Fruit fly (Drosophila melanogaster) whole organism, adult: ENCODE measurements around the gene CG14879.
A peak's percentile ranks its signal among the peaks of the same experiment; 100 is the strongest.

Source experiments
- CG11617 ChIP-seq: fragments of 200-800 bp; sonication (Bioruptor generic); optimal IDR thresholded peaks from 2 replicates; lab custom pipeline; 2017; ENCODE audit warnings: mild to moderate bottlenecking, missing biosample characterization, missing genetic modification reagents, missing genetic modification characterization
- CG12768 ChIP-seq: fragments of 200-800 bp; sonication (Bioruptor generic); optimal IDR thresholded peaks from 2 replicates; lab custom pipeline; 2017; ENCODE audit warnings: missing biosample characterization, missing genetic modification characterization, mild to moderate bottlenecking, moderate library complexity, missing genetic modification reagents
- CG14711 ChIP-seq: fragments of 200-800 bp; sonication (Bioruptor generic); optimal IDR thresholded peaks from 2 replicates; lab custom pipeline; 2018; ENCODE audit warnings: missing biosample characterization, mild to moderate bottlenecking, missing genetic modification characterization, moderate library complexity
- CG1620 ChIP-seq: fragments of 200-800 bp; sonication (Bioruptor generic); optimal IDR thresholded peaks from 2 replicates; lab custom pipeline; 2016; ENCODE audit warnings: missing biosample characterization, missing genetic modification characterization
- CG33017 ChIP-seq: fragments of 200-800 bp; sonication (Bioruptor generic); optimal IDR thresholded peaks from 2 replicates; lab custom pipeline; 2018; ENCODE audit warnings: missing biosample characterization, mild to moderate bottlenecking, missing genetic modification characterization, moderate library complexity
- CG5204 ChIP-seq: fragments of 200-800 bp; sonication (Bioruptor generic); optimal IDR thresholded peaks from 2 replicates; lab custom pipeline; 2016; ENCODE audit warnings: missing biosample characterization, missing genetic modification characterization
- CG7045 ChIP-seq: fragments of 200-800 bp; sonication (Bioruptor generic); optimal IDR thresholded peaks from 2 replicates; lab custom pipeline; 2017; ENCODE audit warnings: missing biosample characterization, mild to moderate bottlenecking, missing genetic modification characterization
- CG7101 ChIP-seq: fragments of 200-800 bp; sonication (Bioruptor generic); optimal IDR thresholded peaks from 2 replicates; lab custom pipeline; 2018; ENCODE audit warnings: missing biosample characterization, mild to moderate bottlenecking, missing genetic modification characterization, moderate library complexity
- Clk ChIP-seq: fragments of 200-800 bp; sonication (Bioruptor generic); optimal IDR thresholded peaks from 2 replicates; lab custom pipeline; 2017; ENCODE audit warnings: missing biosample characterization, missing genetic modification characterization
- Crg-1 ChIP-seq: fragments of 200-800 bp; sonication (Bioruptor generic); optimal IDR thresholded peaks from 2 replicates; lab custom pipeline; 2016; ENCODE audit warnings: missing biosample characterization, missing genetic modification characterization
- Hr96 ChIP-seq: fragments of 200-800 bp; sonication (Bioruptor generic); optimal IDR thresholded peaks from 2 replicates; lab custom pipeline; 2016; ENCODE audit warnings: missing biosample characterization, missing genetic modification characterization
- Mnt ChIP-seq: fragments of 200-800 bp; sonication (Bioruptor generic); optimal IDR thresholded peaks from 2 replicates; lab custom pipeline; 2016; ENCODE audit warnings: missing biosample characterization, mild to moderate bottlenecking, missing genetic modification characterization
- bab1 ChIP-seq: fragments of 200-800 bp; sonication (Bioruptor generic); optimal IDR thresholded peaks from 3 replicates; lab custom pipeline; 2019; ENCODE audit warnings: missing biosample characterization, mild to moderate bottlenecking, missing genetic modification characterization, moderate library complexity
- cic ChIP-seq: fragments of 200-800 bp; sonication (Bioruptor generic); optimal IDR thresholded peaks from 2 replicates; lab custom pipeline; 2017; ENCODE audit warnings: missing biosample characterization, mild to moderate bottlenecking, missing genetic modification characterization, moderate library complexity
- cnc ChIP-seq, 2 experiments: fragments of >200 bp; optimal IDR thresholded peaks; 2 replicates each; lab custom pipeline; 2017
- kay ChIP-seq: fragments of 200-800 bp; sonication (Bioruptor generic); peaks from one replicate; lab custom pipeline; 2016; ENCODE audit warnings: missing biosample characterization, missing genetic modification characterization, borderline replicate concordance
- ovo ChIP-seq: fragments of 200-800 bp; sonication (Bioruptor generic); optimal IDR thresholded peaks from 2 replicates; lab custom pipeline; 2016; ENCODE audit warnings: missing biosample characterization, missing genetic modification characterization
- pad ChIP-seq: fragments of 200-800 bp; sonication (Bioruptor generic); optimal IDR thresholded peaks from 3 replicates; lab custom pipeline; 2017; ENCODE audit warnings: missing biosample characterization, missing genetic modification characterization, mild to moderate bottlenecking, moderate library complexity, missing genetic modification reagents
- tj ChIP-seq: fragments of 200-800 bp; sonication (Bioruptor generic); optimal IDR thresholded peaks from 3 replicates; lab custom pipeline; 2017; ENCODE audit warnings: missing biosample characterization, mild to moderate bottlenecking, missing genetic modification characterization, moderate library complexity
- toe ChIP-seq: fragments of 200-800 bp; sonication (Bioruptor generic); optimal IDR thresholded peaks from 2 replicates; lab custom pipeline; 2016; ENCODE audit warnings: missing biosample characterization, missing genetic modification characterization

Gene CG14879

DNA sequence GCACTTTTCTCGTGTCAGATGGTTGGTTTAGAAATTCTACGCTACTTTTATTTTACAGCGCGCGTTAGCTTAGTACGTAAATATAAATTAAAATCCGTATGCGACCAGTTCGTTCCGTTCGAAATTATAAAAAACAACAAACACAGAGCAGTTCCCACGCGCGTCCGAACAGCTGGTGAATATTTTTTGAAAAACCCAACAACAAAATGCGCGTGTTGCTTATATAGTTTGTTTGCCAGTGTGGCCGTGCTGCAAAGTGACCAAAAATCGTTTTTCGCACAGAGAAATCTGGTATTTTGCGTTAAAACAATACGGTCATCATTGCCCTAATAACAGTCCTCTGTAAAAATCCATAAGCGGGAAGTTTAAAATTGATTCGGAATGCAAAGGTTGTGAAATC, 10.7 kb downstream of the CG14879 start:
- TF ChIP-seq CG33017 (tag; lab: Kevin White, UChicago) (peak; percentile 3), CG14711 (no peak), pad (GFP tag; lab: Kevin White, UChicago) (peak; percentile 15), cic (GFP tag; lab: Kevin White, UChicago) (peak; percentile 37), toe (no peak), Mnt (GFP tag; lab: Kevin White, UChicago) (peak; percentile 65), bab1 (GFP tag; lab: Kevin White, UChicago) (peak; percentile 60), Hr96 (GFP tag; lab: Kevin White, UChicago) (no peak)

- TF ChIP-seq CG12768 (GFP tag; lab: Kevin White, UChicago) (no peak), CG33017 (tag; lab: Kevin White, UChicago) (no peak), ovo (GFP tag; lab: Kevin White, UChicago) (no peak), Clk (GFP tag; lab: Kevin White, UChicago) (no peak), Mnt (GFP tag; lab: Kevin White, UChicago) (no peak), tj (GFP tag; lab: Kevin White, UChicago) (no peak), cic (GFP tag; lab: Kevin White, UChicago) (no peak), cnc (optimal IDR thresholded peaks at IDR 0.05; lab: Kevin White, UChicago) (no peak)
Observed at dm6 chr3R:16337863-16338262, 11.2 kb downstream of the CG14879 start.

DNA sequence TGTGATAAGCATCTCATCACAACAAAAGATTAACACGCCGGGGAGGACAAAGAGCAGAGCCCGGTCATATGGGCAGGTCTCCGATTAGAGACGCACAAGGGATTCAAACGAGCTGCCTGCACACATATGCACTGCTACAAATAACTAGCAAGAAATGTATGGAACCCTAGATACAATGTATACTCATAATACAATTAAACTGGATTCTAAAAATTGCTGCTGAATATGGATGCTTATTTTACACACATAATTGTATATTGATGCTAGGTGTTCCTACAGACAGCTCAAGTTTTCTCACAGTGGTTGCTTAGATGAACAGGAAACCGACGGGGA, 12.0 kb downstream of the CG14879 start:
- no peak for TF ChIP-seq tj (GFP tag; lab: Kevin White, UChicago)
- TF ChIP-seq Mnt (GFP tag; lab: Kevin White, UChicago): no peak
- no peak for TF ChIP-seq CG7101 (tag; lab: Kevin White, UChicago)
- no peak for TF ChIP-seq Hr96 (GFP tag; lab: Kevin White, UChicago)
- no peak for TF ChIP-seq CG33017 (tag; lab: Kevin White, UChicago)
- TF ChIP-seq CG5204 (GFP tag; lab: Kevin White, UChicago): no peak
- TF ChIP-seq ovo (GFP tag; lab: Kevin White, UChicago): no peak
- TF ChIP-seq Crg-1 (GFP tag; lab: Kevin White, UChicago): no peak
- no peak for TF ChIP-seq bab1 (GFP tag; lab: Kevin White, UChicago)
- no peak for TF ChIP-seq cic (GFP tag; lab: Kevin White, UChicago)
- TF ChIP-seq toe: no peak
- TF ChIP-seq cnc (optimal IDR thresholded peaks at IDR 0.05; lab: Kevin White, UChicago): no peak
- no peak for TF ChIP-seq CG1620 (GFP tag; lab: Kevin White, UChicago)
- TF ChIP-seq CG7045 (GFP tag; lab: Kevin White, UChicago): no peak
- TF ChIP-seq kay (GFP tag; lab: Kevin White, UChicago): no peak
- no peak for TF ChIP-seq Clk (GFP tag; lab: Kevin White, UChicago)
- no peak for TF ChIP-seq CG11617 (GFP tag; lab: Kevin White, UChicago)

- TF ChIP-seq kay (GFP tag; lab: Kevin White, UChicago): peak; percentile 86
- TF ChIP-seq CG12768 (GFP tag; lab: Kevin White, UChicago): peak; percentile 24
- no peak for TF ChIP-seq Clk (GFP tag; lab: Kevin White, UChicago)
- TF ChIP-seq CG33017 (tag; lab: Kevin White, UChicago): peak; percentile 10
- no peak for TF ChIP-seq bab1 (GFP tag; lab: Kevin White, UChicago)
- peak; percentile 28 for TF ChIP-seq tj (GFP tag; lab: Kevin White, UChicago)
- no peak for TF ChIP-seq CG11617 (GFP tag; lab: Kevin White, UChicago)
- TF ChIP-seq CG5204 (GFP tag; lab: Kevin White, UChicago): no peak
- no peak for TF ChIP-seq Mnt (GFP tag; lab: Kevin White, UChicago)
Observed at dm6 chr3R:16336327-16337052, 12.5 kb downstream of the CG14879 start.

- TF ChIP-seq pad (GFP tag; lab: Kevin White, UChicago): no peak
Observed at dm6 chr3R:16335438-16336073, 13.5 kb downstream of the CG14879 start.

dm6 chr3R:16334797-16335196, 14.2 kb downstream of the CG14879 start:
- TF ChIP-seq Clk (GFP tag; lab: Kevin White, UChicago): no peak
- no peak for TF ChIP-seq cic (GFP tag; lab: Kevin White, UChicago)
- no peak for TF ChIP-seq CG11617 (GFP tag; lab: Kevin White, UChicago)
- no peak for TF ChIP-seq cnc (optimal IDR thresholded peaks at IDR 0.05; lab: Kevin White, UChicago)
- no peak for TF ChIP-seq CG7045 (GFP tag; lab: Kevin White, UChicago)

- TF ChIP-seq CG1620 (GFP tag; lab: Kevin White, UChicago) (no peak), bab1 (GFP tag; lab: Kevin White, UChicago) (no peak), CG5204 (GFP tag; lab: Kevin White, UChicago) (no peak), CG11617 (GFP tag; lab: Kevin White, UChicago) (no peak), Clk (GFP tag; lab: Kevin White, UChicago) (no peak), cnc (optimal IDR thresholded peaks at IDR 0.05; lab: Kevin White, UChicago) (no peak), Mnt (GFP tag; lab: Kevin White, UChicago) (no peak), CG12768 (GFP tag; lab: Kevin White, UChicago) (no peak), pad (GFP tag; lab: Kevin White, UChicago) (no peak), toe (no peak), CG14711 (no peak), ovo (GFP tag; lab: Kevin White, UChicago) (no peak), CG33017 (tag; lab: Kevin White, UChicago) (no peak), kay (GFP tag; lab: Kevin White, UChicago) (no peak), CG7045 (GFP tag; lab: Kevin White, UChicago) (no peak), cic (GFP tag; lab: Kevin White, UChicago) (no peak), CG7101 (tag; lab: Kevin White, UChicago) (no peak)
Observed at dm6 chr3R:16334329-16334728, 14.7 kb downstream of the CG14879 start.
